Fruit fly (Drosophila melanogaster) whole organism: ENCODE measurements around the gene CG14153.

Source experiments
- CG8478 ChIP-seq: fragments of >200 bp; optimal IDR thresholded peaks from 2 replicates; lab custom pipeline; 2018; ENCODE audit warnings: inconsistent platforms
- Dll ChIP-seq: fragments of >200 bp; optimal IDR thresholded peaks from 2 replicates; lab custom pipeline; 2017
- EcR ChIP-seq, 2 experiments: fragments of >200 bp; optimal IDR thresholded peaks; 2 replicates each; lab custom pipeline; 2017; ENCODE audit warnings: missing biosample characterization in 2 of 2, missing genetic modification characterization in 2 of 2, missing genetic modification reagents in 2 of 2
- pan ChIP-seq: fragments of >200 bp; optimal IDR thresholded peaks from 2 replicates; lab custom pipeline; 2017
- psq ChIP-seq: fragments of >200 bp; optimal IDR thresholded peaks from 2 replicates; lab custom pipeline; 2017
- usp ChIP-seq: fragments of >200 bp; optimal IDR thresholded peaks from 2 replicates; lab custom pipeline; 2017; ENCODE audit warnings: missing biosample characterization, missing genetic modification characterization, mixed read lengths

CG14153 gene

dm6 chr3L:10643228-10643627, at the start of gene CG14153:
CG14153 (plus strand) TSS chr3L:10643528.
- no peak for TF ChIP-seq Dll (lab: Kevin White, UChicago)
- TF ChIP-seq CG8478 (lab: Kevin White, UChicago): no peak
- no peak for TF ChIP-seq usp
- no peak for TF ChIP-seq EcR (GFP tag; optimal IDR thresholded peaks at IDR 0.05; lab: Kevin White, UChicago)
- TF ChIP-seq psq: no peak
- TF ChIP-seq pan (lab: Kevin White, UChicago): no peak

DNA sequence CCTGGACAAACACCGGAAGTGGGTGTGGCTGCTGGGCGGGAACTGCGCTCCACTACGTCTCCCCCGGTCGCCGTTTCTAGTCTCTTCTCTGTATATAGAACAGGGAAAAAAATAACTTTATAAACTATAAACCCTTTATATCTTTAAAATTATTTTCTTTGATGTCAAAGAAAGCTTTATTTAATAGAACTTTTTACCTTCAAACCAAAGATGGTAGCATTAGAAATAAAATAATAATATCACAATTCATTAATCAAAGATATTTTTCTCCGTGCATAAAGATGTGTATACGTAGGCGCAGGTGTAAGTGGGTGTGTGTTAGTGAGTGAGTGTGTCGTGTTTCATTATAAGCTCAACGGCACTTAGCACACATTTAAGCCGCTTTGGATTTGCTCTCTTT, 43.8 kb upstream of the CG14153 start:
- TF ChIP-seq pan (lab: Kevin White, UChicago) (no peak), EcR (GFP tag; optimal IDR thresholded peaks at IDR 0.05; lab: Kevin White, UChicago) (no peak), psq (no peak), usp (no peak), Dll (lab: Kevin White, UChicago) (no peak), CG8478 (lab: Kevin White, UChicago) (no peak)

DNA sequence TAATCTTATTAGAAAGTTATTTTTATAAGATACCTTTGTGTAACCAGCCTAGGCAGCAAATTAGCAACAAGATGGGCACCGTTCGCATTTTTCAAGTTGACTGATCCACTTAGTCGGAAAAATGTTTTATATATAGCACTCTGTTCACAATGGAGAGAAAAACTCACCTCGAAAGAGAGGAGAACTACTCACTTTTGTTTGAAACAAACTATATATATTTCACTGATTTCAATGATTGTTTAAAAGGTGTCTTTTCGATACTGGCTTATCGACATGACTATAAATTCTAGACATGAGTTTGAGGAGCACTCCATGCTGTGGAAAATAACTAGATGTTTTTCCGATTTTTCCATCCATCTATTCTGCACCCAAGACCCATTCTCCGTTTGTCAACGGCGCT, 19.9 kb upstream of the CG14153 start, which contains the start of gene CG42521:
CG42521 (minus strand) TSS at position 101 of the 400 bp plus-strand sequence.
- TF ChIP-seq CG8478 (lab: Kevin White, UChicago) (no peak), EcR (GFP tag; optimal IDR thresholded peaks at IDR 0.05; lab: Kevin White, UChicago) (no peak), usp (no peak), pan (lab: Kevin White, UChicago) (no peak), psq (no peak), Dll (lab: Kevin White, UChicago) (no peak)

DNA sequence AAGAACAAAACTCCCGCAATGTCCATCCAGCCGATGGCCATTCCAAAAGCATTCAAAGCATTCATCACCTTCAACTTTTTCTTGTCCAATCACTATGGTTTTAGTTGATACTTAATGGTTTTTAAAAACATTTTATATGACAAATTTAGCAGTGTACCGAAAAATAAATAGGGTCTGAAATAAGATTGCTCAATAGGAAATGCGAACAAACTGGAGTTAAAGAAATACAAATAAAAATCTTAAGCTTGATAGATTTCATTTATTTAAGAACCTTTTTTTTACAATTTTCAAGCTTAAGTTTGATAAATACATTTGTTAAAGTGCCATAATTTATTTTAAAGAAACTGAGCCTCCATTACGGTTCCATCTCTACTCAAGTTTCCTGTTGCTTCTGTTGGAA, 17.8 kb upstream of the CG14153 start, which contains the start of gene CG43127:
CG43127 (minus strand) TSS at position 101 of the 400 bp plus-strand sequence.
- TF ChIP-seq psq (no peak), CG8478 (lab: Kevin White, UChicago) (no peak), Dll (lab: Kevin White, UChicago) (no peak), usp (no peak), EcR (GFP tag; optimal IDR thresholded peaks at IDR 0.05; lab: Kevin White, UChicago) (no peak), pan (lab: Kevin White, UChicago) (no peak)

- TF ChIP-seq pan (lab: Kevin White, UChicago) (no peak), CG8478 (lab: Kevin White, UChicago) (no peak), usp (no peak), psq (no peak), Dll (lab: Kevin White, UChicago) (no peak), EcR (GFP tag; optimal IDR thresholded peaks at IDR 0.05; lab: Kevin White, UChicago) (no peak)
Observed at dm6 chr3L:10626199-10626598, 17.1 kb upstream of the CG14153 start, which contains the start of gene CG34238. CG34238 (plus strand) TSS chr3L:10626499.

DNA sequence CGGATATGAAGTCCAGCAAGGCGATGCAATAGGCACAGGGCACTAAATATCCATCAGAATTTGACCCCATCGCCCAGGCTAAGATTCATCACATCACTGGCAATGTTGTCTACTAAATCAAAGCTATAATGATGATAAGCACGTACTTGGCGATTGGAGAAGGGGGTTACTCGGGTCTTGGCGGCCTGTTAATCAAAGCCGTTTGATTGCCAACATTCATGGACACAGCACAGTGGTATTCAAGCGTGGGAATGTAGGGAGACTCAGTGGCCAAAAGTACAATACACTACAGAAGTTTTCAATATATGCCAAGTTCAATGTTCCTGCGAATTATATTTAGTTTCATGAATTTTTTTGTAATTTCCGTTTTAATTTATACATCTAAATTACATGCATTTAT, 14.9 kb upstream of the CG14153 start, which contains the start of gene CG14151:
CG14151 (minus strand) TSS at position 101 of the 400 bp plus-strand sequence.
- no peak for TF ChIP-seq psq
- no peak for TF ChIP-seq usp
- TF ChIP-seq EcR (GFP tag; optimal IDR thresholded peaks at IDR 0.05; lab: Kevin White, UChicago): no peak
- TF ChIP-seq pan (lab: Kevin White, UChicago): no peak
- TF ChIP-seq Dll (lab: Kevin White, UChicago): no peak
- no peak for TF ChIP-seq CG8478 (lab: Kevin White, UChicago)

dm6 chr3L:10629969-10630368, 13.4 kb upstream of the CG14153 start, which contains the start of gene CG42536:
CG42536 (minus strand) TSS chr3L:10630069.
- TF ChIP-seq usp: no peak
- TF ChIP-seq Dll (lab: Kevin White, UChicago): no peak
- TF ChIP-seq psq: no peak
- TF ChIP-seq CG8478 (lab: Kevin White, UChicago): no peak
- TF ChIP-seq pan (lab: Kevin White, UChicago): no peak
- TF ChIP-seq EcR (GFP tag; optimal IDR thresholded peaks at IDR 0.05; lab: Kevin White, UChicago): no peak

DNA sequence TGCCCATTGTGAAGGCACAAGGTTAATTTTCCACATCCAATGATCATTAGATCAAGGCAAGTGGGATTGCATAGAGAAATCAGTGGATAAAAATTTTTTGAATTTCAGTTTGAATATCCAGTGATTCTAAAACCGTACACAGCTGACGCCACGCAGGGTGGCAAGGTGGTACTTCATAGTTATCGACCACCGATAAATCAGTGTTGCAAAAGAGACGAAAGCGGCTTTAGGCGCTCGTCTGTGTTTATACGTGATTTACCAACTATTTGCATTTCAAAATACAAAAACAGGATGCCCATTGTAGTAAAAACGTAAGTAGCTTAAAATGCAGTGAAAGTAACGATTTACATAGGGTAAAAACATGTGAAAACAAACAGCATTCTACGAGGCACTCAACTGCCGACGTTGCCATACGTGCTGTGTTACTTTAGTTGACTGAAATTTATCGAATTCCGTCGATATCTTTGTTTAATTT, 12.4 kb upstream of the CG14153 start, which contains the start of the genes CG42535, CG34001 and hay:
CG42535 (minus strand) TSS at position 51 of the 475 bp plus-strand sequence.
CG34001 (plus strand) TSS at position 195 of the 475 bp plus-strand sequence.
hay (plus strand) TSS at position 195 of the 475 bp plus-strand sequence.
- TF ChIP-seq psq (no peak), usp (no peak)

DNA sequence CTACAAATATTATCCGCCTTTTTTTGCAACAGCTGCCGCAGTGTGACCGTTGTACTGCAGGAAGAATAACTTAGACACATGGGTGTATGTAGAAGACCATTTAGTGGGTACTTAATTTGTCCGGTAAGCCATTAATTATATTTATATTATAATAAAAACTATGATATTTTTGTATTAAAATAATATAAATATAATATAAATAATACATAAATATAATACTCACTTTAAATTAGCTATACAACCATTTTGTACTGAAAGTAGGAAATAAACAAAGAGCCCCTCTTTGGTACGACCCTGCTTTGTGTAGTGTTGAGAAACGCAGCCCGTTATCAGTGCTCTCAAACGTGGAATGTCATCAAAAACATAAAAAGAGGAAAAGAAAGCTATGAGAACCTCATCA, 5.5 kb upstream of the CG14153 start, which contains the start of gene Cnep1r2:
Cnep1r2 (plus strand) TSS at position 328 of the 400 bp plus-strand sequence.
- no peak for TF ChIP-seq psq
- TF ChIP-seq pan (lab: Kevin White, UChicago): no peak
- no peak for TF ChIP-seq Dll (lab: Kevin White, UChicago)
- TF ChIP-seq EcR (GFP tag; optimal IDR thresholded peaks at IDR 0.05; lab: Kevin White, UChicago): no peak
- TF ChIP-seq CG8478 (lab: Kevin White, UChicago): no peak
- no peak for TF ChIP-seq usp

DNA sequence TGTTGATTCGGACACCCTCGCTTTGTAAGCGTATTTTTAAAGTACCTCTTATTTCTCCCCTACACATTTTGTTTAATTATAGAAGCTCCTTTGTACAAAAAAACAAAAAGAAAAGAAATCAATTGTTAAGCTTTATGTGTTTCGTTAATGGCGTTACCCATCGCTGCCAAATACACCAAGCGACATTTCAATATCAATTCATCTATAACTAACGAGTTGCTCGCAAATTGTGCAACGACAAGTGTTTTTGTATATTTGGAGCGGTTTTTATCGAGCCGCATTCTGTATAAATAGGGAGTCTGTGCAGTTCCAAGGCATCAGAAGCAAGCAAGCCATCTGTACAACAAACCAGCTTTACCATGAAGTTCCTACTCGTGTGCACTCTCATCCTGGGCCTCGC, 3.9 kb upstream of the CG14153 start, which contains the start of gene CG18628:
CG18628 (plus strand) TSS at position 301 of the 400 bp plus-strand sequence.
- TF ChIP-seq EcR (GFP tag; optimal IDR thresholded peaks at IDR 0.05; lab: Kevin White, UChicago) (no peak), CG8478 (lab: Kevin White, UChicago) (no peak), Dll (lab: Kevin White, UChicago) (no peak)

dm6 chr3L:10641589-10641988, 1.7 kb upstream of the CG14153 start, which contains the start of gene CG14154:
CG14154 (plus strand) TSS chr3L:10641889.
- TF ChIP-seq CG8478 (lab: Kevin White, UChicago) (no peak), pan (lab: Kevin White, UChicago) (no peak), usp (no peak), EcR (GFP tag; optimal IDR thresholded peaks at IDR 0.05; lab: Kevin White, UChicago) (no peak), Dll (lab: Kevin White, UChicago) (no peak), psq (no peak)

dm6 chr3L:10645965-10646364, 2.6 kb downstream of the CG14153 start:
- no peak for TF ChIP-seq pan (lab: Kevin White, UChicago)
- TF ChIP-seq CG8478 (lab: Kevin White, UChicago): no peak
- no peak for TF ChIP-seq Dll (lab: Kevin White, UChicago)
- no peak for TF ChIP-seq psq
- no peak for TF ChIP-seq usp
- no peak for TF ChIP-seq EcR (GFP tag; optimal IDR thresholded peaks at IDR 0.05; lab: Kevin White, UChicago)
